Worm (Caenorhabditis elegans) whole organism, midembryonic: ENCODE measurements around the gene acdh-11.

Source experiments
- cog-1 ChIP-seq: sonication (generic microtip); optimal IDR thresholded peaks from 2 replicates; lab custom pipeline; 2016; ENCODE audit warnings: missing genetic modification characterization, missing compliant biosample characterization
- flt-1 ChIP-seq: fragments of 200-800 bp; sonication (Bioruptor generic); IDR thresholded peaks from 2 replicates; pipeline ENCODE4 v1.3.6; 2022; ENCODE audit warnings: missing genetic modification characterization, missing compliant biosample characterization
- klf-2 ChIP-seq: fragments of 200-800 bp; sonication (Bioruptor generic); conservative IDR thresholded peaks from 2 replicates; pipeline ENCODE4 v1.3.6; 2022; ENCODE audit warnings: missing genetic modification reagents, missing genetic modification characterization, missing compliant biosample characterization
- ref-1 ChIP-seq: fragments of 200-800 bp; sonication (Bioruptor generic); conservative IDR thresholded peaks from 2 replicates; pipeline ENCODE4 v1.3.6; 2022; ENCODE audit warnings: missing genetic modification reagents, missing genetic modification characterization, missing compliant biosample characterization
- ztf-23 ChIP-seq: fragments of 200-800 bp; sonication (Bioruptor generic); IDR thresholded peaks from 2 replicates; pipeline ENCODE4 v1.3.6; 2022; ENCODE audit warnings: missing genetic modification reagents, missing genetic modification characterization, missing compliant biosample characterization
- ztf-29 ChIP-seq: fragments of 200-800 bp; sonication (Bioruptor generic); IDR thresholded peaks from 2 replicates; pipeline ENCODE4 v1.3.6; 2022; ENCODE audit warnings: missing genetic modification reagents, missing genetic modification characterization, missing compliant biosample characterization

- no peak for TF ChIP-seq ref-1 (GFP tag; lab: Robert Waterston, UW)
- TF ChIP-seq ztf-23 (GFP tag; lab: Robert Waterston, UW) = no peak
- TF ChIP-seq klf-2 (GFP tag; lab: Robert Waterston, UW) = no peak
- TF ChIP-seq ztf-29 (GFP tag; lab: Robert Waterston, UW) = no peak
- no peak for TF ChIP-seq cog-1 (tag; lab: Kevin White, UChicago)
- no peak for TF ChIP-seq flt-1 (GFP tag; lab: Robert Waterston, UW)
Observed at ce11 chrIII:10527446-10527845, 38.6 kb upstream of the acdh-11 start.
